In the genomic region with DNA sequence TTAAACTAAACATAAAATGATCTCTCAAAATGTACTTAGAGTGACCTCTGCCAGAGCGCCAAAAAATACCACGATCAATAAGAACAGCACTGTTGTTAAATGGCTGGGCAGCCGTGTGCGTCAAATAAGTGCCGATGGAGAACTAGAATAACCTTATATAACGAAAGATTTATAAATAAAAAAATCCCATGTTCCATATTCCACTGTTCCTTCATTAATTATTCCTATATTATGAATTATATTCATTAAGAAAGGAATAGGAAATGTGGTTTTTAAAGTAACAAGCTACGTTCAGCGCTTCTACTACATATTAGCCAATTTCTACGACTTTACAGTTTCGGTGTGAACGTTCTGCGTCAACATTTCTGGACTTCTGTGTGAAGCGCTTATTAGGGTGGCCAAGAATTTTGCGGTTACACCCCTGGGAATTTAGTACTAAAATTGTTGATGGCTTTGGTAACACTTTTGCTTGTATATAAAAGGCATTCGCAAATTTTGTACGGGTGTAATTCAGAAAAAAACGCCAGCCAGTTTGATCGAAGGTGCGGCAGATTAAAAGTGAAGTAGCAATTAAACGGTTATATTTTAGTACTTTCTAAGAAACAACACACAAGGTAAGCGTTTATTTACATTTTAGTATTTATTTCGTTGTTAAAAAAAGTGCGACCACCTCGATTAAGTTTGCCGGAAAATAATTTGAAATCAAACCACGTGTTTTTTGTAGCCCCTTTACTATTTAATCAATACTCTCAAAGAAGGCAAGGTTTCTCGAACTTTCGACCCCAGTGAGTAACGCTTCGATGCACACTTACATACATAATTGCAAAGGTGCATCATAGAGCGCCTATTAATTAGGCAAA, we compare ENCODE assay signal across 4 fruit fly cellular contexts.
TF ChIP-seq lines count a peak whose summit lies in the region.

Gene tefu, minus strand, starts transcription at position 51 of the 860 bp plus-strand sequence.
Gene Hsc70-4, plus strand, starts transcription at position 502 of the 860 bp plus-strand sequence.

TF ChIP-seq in whole organism, adult, 20 proteins besides CTCF, POLR2A, EP300 and RAD21 (continued from another document):
- TF ChIP-seq tj (GFP tag; optimal IDR thresholded peaks at IDR 0.05; lab: Kevin White, UChicago) (peak; percentile 52), cic (GFP tag; optimal IDR thresholded peaks at IDR 0.05; lab: Kevin White, UChicago) (peak; percentile 80), pad (GFP tag; optimal IDR thresholded peaks at IDR 0.05; lab: Kevin White, UChicago) (peak; percentile 28), Hr96 (GFP tag; optimal IDR thresholded peaks at IDR 0.05; lab: Kevin White, UChicago) (peak; percentile 51)

TF ChIP-seq in whole organism, embryonic, 481 proteins besides CTCF, POLR2A, EP300 and RAD21 (continued from another document and continues in another):
- TF ChIP-seq CG1602 (GFP tag; optimal IDR thresholded peaks at IDR 0.05; lab: Kevin White, UChicago) (peak; percentile 86), Hr39 (optimal IDR thresholded peaks at IDR 0.05; lab: Kevin White, UChicago) (no peak), CG17186 (GFP tag; optimal IDR thresholded peaks at IDR 0.05; lab: Kevin White, UChicago) (peak; percentile 89), scrt (GFP tag; optimal IDR thresholded peaks at IDR 0.05; lab: Kevin White, UChicago) (peak; percentile 30), CG5953 (GFP tag; IDR thresholded peaks at IDR 0.05; lab: Robert Waterston, UW) (0 out of 2 replicates have a peak, but pooled peaks have one; percentile 34), Sox100B (GFP tag; optimal IDR thresholded peaks at IDR 0.05; lab: Kevin White, UChicago) (peak; percentile 18), GATAe (GFP tag; conservative IDR thresholded peaks at IDR 0.05; lab: Robert Waterston, UW) (no peak), Stat92E (GFP tag; optimal IDR thresholded peaks at IDR 0.05; lab: Kevin White, UChicago) (peak in 1 of 3 experiments; percentile 37), Hmr (GFP tag; optimal IDR thresholded peaks at IDR 0.05; lab: Kevin White, UChicago) (peak; percentile 14), CG6689 (GFP tag; IDR thresholded peaks at IDR 0.05; lab: Robert Waterston, UW) (peak; percentile 82), CG7928 (GFP tag; optimal IDR thresholded peaks at IDR 0.05; lab: Kevin White, UChicago) (peak; percentile 75), YL-1 (GFP tag; optimal IDR thresholded peaks at IDR 0.05; lab: Kevin White, UChicago) (peak; percentile 44), CG2199 (GFP tag; IDR thresholded peaks at IDR 0.05; lab: Robert Waterston, UW) (peak; percentile 64; the same call in 2 of the 3 replicates), CG4360 (GFP tag; IDR thresholded peaks at IDR 0.05; lab: Robert Waterston, UW) (no peak), CG6683 (GFP tag; optimal IDR thresholded peaks at IDR 0.05; lab: Kevin White, UChicago) (no peak), pum (GFP tag; optimal IDR thresholded peaks at IDR 0.05; lab: Kevin White, UChicago) (peak; percentile 69), CG12219 (GFP tag; optimal IDR thresholded peaks at IDR 0.05; lab: Kevin White, UChicago) (peak; percentile 8), row (GFP tag; IDR thresholded peaks at IDR 0.05; lab: Robert Waterston, UW) (peak; percentile 93), bowl (GFP tag; IDR thresholded peaks at IDR 0.05; lab: Robert Waterston, UW) (no peak), repo (GFP tag; optimal IDR thresholded peaks at IDR 0.05; lab: Kevin White, UChicago) (no peak), tgo (GFP tag; IDR thresholded peaks at IDR 0.05; lab: Robert Waterston, UW) (peak; percentile 80), Abd-B (GFP tag; optimal IDR thresholded peaks at IDR 0.05; lab: Kevin White, UChicago) (peak; percentile 92), fd3F (GFP tag; optimal IDR thresholded peaks at IDR 0.05; lab: Kevin White, UChicago) (peak; percentile 33), Hand (GFP tag; optimal IDR thresholded peaks at IDR 0.05; lab: Kevin White, UChicago) (no peak), aop (GFP tag; IDR thresholded peaks at IDR 0.05; lab: Robert Waterston, UW) (no peak), en (GFP tag; optimal IDR thresholded peaks at IDR 0.05; lab: Kevin White, UChicago) (no peak), CoRest (tag; optimal IDR thresholded peaks at IDR 0.05; lab: Kevin White, UChicago) (peak; percentile 91), B-H2 (GFP tag; optimal IDR thresholded peaks at IDR 0.05; lab: Kevin White, UChicago) (peak; percentile 64), oc (tag; optimal IDR thresholded peaks at IDR 0.05; lab: Kevin White, UChicago) (no peak), CG15073 (GFP tag; optimal IDR thresholded peaks at IDR 0.05; lab: Kevin White, UChicago) (no peak), schlank (tag; optimal IDR thresholded peaks at IDR 0.05; lab: Kevin White, UChicago) (peak; percentile 28), NfI (GFP tag; optimal IDR thresholded peaks at IDR 0.05; lab: Kevin White, UChicago) (peak; percentile 70), CG18599 (GFP tag; optimal IDR thresholded peaks at IDR 0.05; lab: Kevin White, UChicago) (peak; percentile 41), CG4730 (GFP tag; IDR thresholded peaks at IDR 0.05; lab: Robert Waterston, UW) (peak; percentile 63), CG6272 (GFP tag; IDR thresholded peaks at IDR 0.05; lab: Robert Waterston, UW) (peak; percentile 72; the same call in 1 of the 2 replicates), CG12769 (tag; optimal IDR thresholded peaks at IDR 0.05; lab: Kevin White, UChicago) (no peak), slbo (GFP tag; IDR thresholded peaks at IDR 0.05; lab: Robert Waterston, UW) (peak; percentile 90), hbn (GFP tag; IDR thresholded peaks at IDR 0.05; lab: Robert Waterston, UW; ENCODE audit: partially characterized antibody) (no peak)

TF ChIP-seq in whole organism, prepupa, 60 proteins besides CTCF, POLR2A, EP300 and RAD21 (continued from another document):
- TF ChIP-seq CG7368 (GFP tag; optimal IDR thresholded peaks at IDR 0.05; lab: Kevin White, UChicago) = no peak
- no peak for TF ChIP-seq OdsH (GFP tag; optimal IDR thresholded peaks at IDR 0.05; lab: Kevin White, UChicago)
- TF ChIP-seq fd85E (GFP tag; optimal IDR thresholded peaks at IDR 0.05; lab: Kevin White, UChicago) = no peak
- no peak for TF ChIP-seq CG3919 (GFP tag; optimal IDR thresholded peaks at IDR 0.05; lab: Kevin White, UChicago)
- no peak for TF ChIP-seq CG9139 (GFP tag; optimal IDR thresholded peaks at IDR 0.05; lab: Kevin White, UChicago)
- no peak for TF ChIP-seq Hr38 (GFP tag; optimal IDR thresholded peaks at IDR 0.05; lab: Kevin White, UChicago)
- TF ChIP-seq Ets21C (GFP tag; optimal IDR thresholded peaks at IDR 0.05; lab: Kevin White, UChicago) = peak; percentile 81
- peak; percentile 67 for TF ChIP-seq CG11294 (GFP tag; IDR thresholded peaks at IDR 0.05; lab: Robert Waterston, UW)
- TF ChIP-seq Eip93F (GFP tag; optimal IDR thresholded peaks at IDR 0.05; lab: Kevin White, UChicago) = peak; percentile 66
- TF ChIP-seq fkh (GFP tag; optimal IDR thresholded peaks at IDR 0.05; lab: Kevin White, UChicago) = no peak
- TF ChIP-seq Lpt (GFP tag; optimal IDR thresholded peaks at IDR 0.05; lab: Kevin White, UChicago) = no peak
- TF ChIP-seq CG15336 (GFP tag; IDR thresholded peaks at IDR 0.05; lab: Robert Waterston, UW) = no peak
- no peak for TF ChIP-seq acj6 (GFP tag; optimal IDR thresholded peaks at IDR 0.05; lab: Kevin White, UChicago)
- no peak for TF ChIP-seq spab (GFP tag; optimal IDR thresholded peaks at IDR 0.05; lab: Kevin White, UChicago)
- peak; percentile 71 for TF ChIP-seq svp (GFP tag; lab: Kevin White, UChicago)
- TF ChIP-seq eg (GFP tag; IDR thresholded peaks at IDR 0.05; lab: Robert Waterston, UW) = peak; percentile 81
- no peak for TF ChIP-seq ss (GFP tag; optimal IDR thresholded peaks at IDR 0.05; lab: Kevin White, UChicago)
- peak; percentile 82 for TF ChIP-seq CG10631 (GFP tag; optimal IDR thresholded peaks at IDR 0.05; lab: Kevin White, UChicago)
- no peak for TF ChIP-seq CG6808 (GFP tag; optimal IDR thresholded peaks at IDR 0.05; lab: Kevin White, UChicago)
- TF ChIP-seq CG6163 (GFP tag; IDR thresholded peaks at IDR 0.05; lab: Robert Waterston, UW) = peak; percentile 75; the same call in 2 of the 3 replicates
- TF ChIP-seq Met (GFP tag; optimal IDR thresholded peaks at IDR 0.05; lab: Kevin White, UChicago) = no peak
- peak in 1 of 2 experiments; percentile 60 for TF ChIP-seq salr (GFP tag; optimal IDR thresholded peaks at IDR 0.05; lab: Kevin White, UChicago)
- TF ChIP-seq Sox15 (GFP tag; optimal IDR thresholded peaks at IDR 0.05; lab: Kevin White, UChicago) = peak; percentile 81
- TF ChIP-seq Eip78C (GFP tag; lab: Kevin White, UChicago) = no peak
- TF ChIP-seq pdm3 (GFP tag; optimal IDR thresholded peaks at IDR 0.05; lab: Kevin White, UChicago) = no peak
- TF ChIP-seq Smox (GFP tag; optimal IDR thresholded peaks at IDR 0.05; lab: Kevin White, UChicago) = no peak
- TF ChIP-seq CG6854 (GFP tag; optimal IDR thresholded peaks at IDR 0.05; lab: Kevin White, UChicago) = peak; percentile 26
- TF ChIP-seq dsx (GFP tag; optimal IDR thresholded peaks at IDR 0.05; lab: Kevin White, UChicago; ENCODE audit: poor library complexity, severe bottlenecking) = peak; percentile 38
- peak; percentile 72 for TF ChIP-seq Gug (GFP tag; IDR thresholded peaks at IDR 0.05; lab: Robert Waterston, UW)
- no peak for TF ChIP-seq CG1621 (tag; optimal IDR thresholded peaks at IDR 0.05; lab: Kevin White, UChicago)
- TF ChIP-seq dac (GFP tag; optimal IDR thresholded peaks at IDR 0.05; lab: Kevin White, UChicago) = peak; percentile 33
- TF ChIP-seq CG16779 (tag; optimal IDR thresholded peaks at IDR 0.05; lab: Kevin White, UChicago) = peak; percentile 6
- TF ChIP-seq CG8319 (GFP tag; optimal IDR thresholded peaks at IDR 0.05; lab: Kevin White, UChicago) = peak; percentile 21
- peak; percentile 87 for TF ChIP-seq CG31627 (GFP tag; optimal IDR thresholded peaks at IDR 0.05; lab: Kevin White, UChicago)
- TF ChIP-seq CG10669 (GFP tag; optimal IDR thresholded peaks at IDR 0.05; lab: Kevin White, UChicago) = no peak
- peak; percentile 71 for TF ChIP-seq esn (GFP tag; optimal IDR thresholded peaks at IDR 0.05; lab: Kevin White, UChicago)
- TF ChIP-seq Blimp-1 (GFP tag; optimal IDR thresholded peaks at IDR 0.05; lab: Kevin White, UChicago) = peak; percentile 1
- TF ChIP-seq CG6276 (GFP tag; optimal IDR thresholded peaks at IDR 0.05; lab: Kevin White, UChicago) = no peak
- no peak for TF ChIP-seq CG32006 (GFP tag; optimal IDR thresholded peaks at IDR 0.05; lab: Kevin White, UChicago)
- TF ChIP-seq achi (GFP tag; optimal IDR thresholded peaks at IDR 0.05; lab: Kevin White, UChicago) = no peak
- TF ChIP-seq Sox102F (GFP tag; optimal IDR thresholded peaks at IDR 0.05; lab: Kevin White, UChicago) = no peak
- no peak for TF ChIP-seq CG8632 (GFP tag; optimal IDR thresholded peaks at IDR 0.05; lab: Kevin White, UChicago)
- peak; percentile 31 for TF ChIP-seq CG11762 (GFP tag; optimal IDR thresholded peaks at IDR 0.05; lab: Kevin White, UChicago; ENCODE audit: insufficient read depth)

TF ChIP-seq in whole organism, wandering third instar larva, 38 proteins besides CTCF, POLR2A, EP300 and RAD21 (continued from another document):
- TF ChIP-seq dmrt93B (GFP tag; optimal IDR thresholded peaks at IDR 0.05; lab: Kevin White, UChicago) = peak; percentile 68
- no peak for TF ChIP-seq brk (GFP tag; optimal IDR thresholded peaks at IDR 0.05; lab: Kevin White, UChicago)
- no peak for TF ChIP-seq dl (GFP tag; optimal IDR thresholded peaks at IDR 0.05; lab: Kevin White, UChicago; ENCODE audit: insufficient read depth in 1 of 2, partially characterized antibody in 2 of 2)
- TF ChIP-seq foxo (GFP tag; optimal IDR thresholded peaks at IDR 0.05; lab: Kevin White, UChicago) = peak in 1 of 2 experiments; percentile 9
